Worm (Caenorhabditis elegans) whole organism, L4 larva: ENCODE results near the gene rps-4.

Source experiments
- D1046.2 ChIP-seq: fragments of 200-800 bp; sonication (Bioruptor generic); IDR thresholded peaks from 2 replicates; pipeline ENCODE4 v1.3.6; 2022; ENCODE audit warnings: missing genetic modification characterization, missing compliant biosample characterization
- F26F4.8 ChIP-seq: fragments of 200-800 bp; sonication (Bioruptor generic); conservative IDR thresholded peaks from 2 replicates; pipeline ENCODE4 v1.3.6; 2022; ENCODE audit warnings: missing genetic modification characterization, missing compliant biosample characterization
- F37D6.2 ChIP-seq: sonication (generic microtip); optimal IDR thresholded peaks from 2 replicates; lab custom pipeline; 2016; ENCODE audit warnings: mild to moderate bottlenecking, missing genetic modification characterization, missing compliant biosample characterization
- F49E8.2 ChIP-seq: sonication (generic microtip); optimal IDR thresholded peaks from 2 replicates; lab custom pipeline; 2016; ENCODE audit warnings: missing compliant biosample characterization, mild to moderate bottlenecking, missing genetic modification characterization, borderline replicate concordance
- Y48G9A.11 ChIP-seq: fragments of 200-800 bp; sonication (Bioruptor generic); IDR thresholded peaks from 2 replicates; pipeline ENCODE4 v1.3.6; 2022; ENCODE audit warnings: missing genetic modification reagents, missing genetic modification characterization, missing compliant biosample characterization
- Y75B8A.6 ChIP-seq: fragments of 200-800 bp; sonication (Bioruptor generic); IDR thresholded peaks from 2 replicates; pipeline ENCODE4 v1.3.6; 2022; ENCODE audit warnings: missing genetic modification reagents, missing genetic modification characterization, missing compliant biosample characterization
- ZK337.2 ChIP-seq: fragments of 200-800 bp; sonication (Bioruptor generic); IDR thresholded peaks from 2 replicates; pipeline ENCODE4 v1.3.6; 2022; ENCODE audit warnings: missing genetic modification reagents, missing genetic modification characterization, missing compliant biosample characterization
- ZK546.5 ChIP-seq, 2 experiments: sonication (generic microtip); optimal IDR thresholded peaks; 2 replicates each; lab custom pipeline; 2017; ENCODE audit warnings: missing biosample characterization in 2 of 2, missing genetic modification characterization in 2 of 2
- aha-1 ChIP-seq: fragments of 150-350 bp; peaks from one replicate; lab custom pipeline; 2014; ENCODE audit warnings: missing biosample characterization, missing genetic modification characterization
- aly-2 ChIP-seq: sonication (generic microtip); optimal IDR thresholded peaks from 2 replicates; lab custom pipeline; 2018; ENCODE audit warnings: missing biosample characterization, missing genetic modification characterization
- ama-1 ChIP-seq: fragments of 150-350 bp; optimal IDR thresholded peaks from 2 replicates; lab custom pipeline; 2014; ENCODE audit warnings: inconsistent platforms, mixed read lengths
- arid-1 ChIP-seq: fragments of 200-800 bp; sonication (Bioruptor generic); conservative IDR thresholded peaks from 2 replicates; pipeline ENCODE4 v1.3.6; 2022; ENCODE audit warnings: missing genetic modification reagents, missing genetic modification characterization, missing compliant biosample characterization
- attf-4 ChIP-seq: sonication (generic microtip); optimal IDR thresholded peaks from 3 replicates; lab custom pipeline; 2017; ENCODE audit warnings: missing biosample characterization, missing genetic modification characterization
- ceh-20 ChIP-seq: fragments of 200-800 bp; sonication (Bioruptor generic); IDR thresholded peaks from 2 replicates; pipeline ENCODE4 v1.3.6; 2022; ENCODE audit warnings: missing genetic modification reagents, missing genetic modification characterization, missing compliant biosample characterization
- ceh-32 ChIP-seq: sonication (generic microtip); optimal IDR thresholded peaks from 2 replicates; lab custom pipeline; 2016; ENCODE audit warnings: mild to moderate bottlenecking, missing genetic modification characterization, missing compliant biosample characterization; ENCODE audit not compliant: poor library complexity
- ceh-62 ChIP-seq: sonication (generic microtip); optimal IDR thresholded peaks from 2 replicates; lab custom pipeline; 2017; ENCODE audit warnings: missing biosample characterization, missing genetic modification characterization
- ces-1 ChIP-seq: fragments of 150-350 bp; sonication (generic microtip); optimal IDR thresholded peaks from 4 replicates; lab custom pipeline; 2014; ENCODE audit warnings: missing biosample characterization, missing genetic modification reagents, missing genetic modification characterization
- cey-2 ChIP-seq: sonication (generic microtip); optimal IDR thresholded peaks from 3 replicates; lab custom pipeline; 2017; ENCODE audit warnings: missing genetic modification characterization, mild to moderate bottlenecking, missing compliant biosample characterization, antibody characterized with exemption, borderline replicate concordance; ENCODE audit not compliant: insufficient read depth
- ctbp-1 ChIP-seq: fragments of 200-800 bp; sonication (Bioruptor generic); IDR thresholded peaks from 2 replicates; pipeline ENCODE4 v1.3.6; 2022; ENCODE audit warnings: missing genetic modification reagents, missing genetic modification characterization, missing compliant biosample characterization
- daf-12 ChIP-seq: fragments of 150-350 bp; optimal IDR thresholded peaks from 2 replicates; lab custom pipeline; 2014; ENCODE audit warnings: missing biosample characterization, missing genetic modification reagents, missing genetic modification characterization
- daf-16 ChIP-seq, 3 experiments: sonication (generic microtip); optimal IDR thresholded peaks; 2 replicates each; lab custom pipeline; 2016 to 2017; ENCODE audit warnings: missing genetic modification characterization in 3 of 3, missing genetic modification reagents in 3 of 3, mild to moderate bottlenecking in 2 of 3, missing compliant biosample characterization in 2 of 3, missing biosample characterization in 1 of 3, moderate library complexity in 1 of 3
- daf-19 ChIP-seq: fragments of 200-800 bp; sonication (Bioruptor generic); conservative IDR thresholded peaks from 2 replicates; pipeline ENCODE4 v1.3.6; 2022; ENCODE audit warnings: missing genetic modification characterization, missing compliant biosample characterization
- egl-27 ChIP-seq: sonication (generic microtip); optimal IDR thresholded peaks from 3 replicates; lab custom pipeline; 2017; ENCODE audit warnings: missing biosample characterization, missing genetic modification reagents, missing genetic modification characterization
- hif-1 ChIP-seq, 2 experiments: sonication (generic microtip); optimal IDR thresholded peaks; 2 replicates each; lab custom pipeline; 2016 to 2017; ENCODE audit warnings: missing compliant biosample characterization in 2 of 2, missing genetic modification characterization in 2 of 2, missing genetic modification reagents in 2 of 2, missing genotype in 2 of 2, mild to moderate bottlenecking in 1 of 2
- hlh-11 ChIP-seq: fragments of 200-800 bp; sonication (Bioruptor generic); optimal IDR thresholded peaks from 2 replicates; lab custom pipeline; 2018; ENCODE audit warnings: mild to moderate bottlenecking, missing genetic modification characterization, missing compliant biosample characterization
- hmg-1.1 ChIP-seq: fragments of 200-800 bp; sonication (Bioruptor generic); IDR thresholded peaks from 2 replicates; pipeline ENCODE4 v1.3.6; 2022; ENCODE audit warnings: missing genetic modification reagents, missing genetic modification characterization, missing compliant biosample characterization
- lin-13 ChIP-seq: fragments of 150-350 bp; optimal IDR thresholded peaks from 2 replicates; lab custom pipeline; 2014; ENCODE audit warnings: missing biosample characterization, missing genetic modification reagents, missing genetic modification characterization
- lin-15B ChIP-seq: fragments of 150-350 bp; sonication (generic microtip); optimal IDR thresholded peaks from 3 replicates; lab custom pipeline; 2014; ENCODE audit warnings: missing biosample characterization, missing genetic modification characterization
- lin-38 ChIP-seq: fragments of 200-800 bp; sonication (Bioruptor generic); IDR thresholded peaks from 2 replicates; pipeline ENCODE4 v1.3.6; 2022; ENCODE audit warnings: missing genetic modification reagents, missing genetic modification characterization, missing compliant biosample characterization
- lir-3 ChIP-seq: sonication (generic microtip); optimal IDR thresholded peaks from 2 replicates; lab custom pipeline; 2016; ENCODE audit warnings: mild to moderate bottlenecking, missing genetic modification characterization, missing compliant biosample characterization
- lsy-2 ChIP-seq, 2 experiments: fragments of 150-350 bp in 1 of 2; sonication (generic microtip) in 1 of 2; optimal IDR thresholded peaks; 2 replicates each; lab custom pipeline; 2014 to 2017; ENCODE audit warnings: missing biosample characterization in 2 of 2, missing genetic modification characterization in 2 of 2
- mdl-1 ChIP-seq, 2 experiments: fragments of 150-350 bp in 1 of 2; sonication (generic microtip) in 1 of 2; optimal IDR thresholded peaks; 2 replicates each; lab custom pipeline; 2014 to 2017; ENCODE audit warnings: missing biosample characterization in 2 of 2, missing genetic modification characterization in 2 of 2
- mxl-2 ChIP-seq: fragments of 200-800 bp; sonication (Bioruptor generic); conservative IDR thresholded peaks from 2 replicates; pipeline ENCODE4 v1.3.6; 2022; ENCODE audit warnings: missing genetic modification reagents, missing genetic modification characterization, missing compliant biosample characterization
- mxl-3 ChIP-seq: fragments of 200-800 bp; sonication (Bioruptor generic); optimal IDR thresholded peaks from 2 replicates; lab custom pipeline; 2018; ENCODE audit warnings: mild to moderate bottlenecking, missing genetic modification characterization, missing compliant biosample characterization
- nhr-102 ChIP-seq: sonication (generic microtip); optimal IDR thresholded peaks from 2 replicates; lab custom pipeline; 2016; ENCODE audit warnings: mild to moderate bottlenecking, missing genetic modification characterization, moderate library complexity, missing compliant biosample characterization
- nhr-111 ChIP-seq: fragments of 200-800 bp; sonication (Bioruptor generic); optimal IDR thresholded peaks from 2 replicates; lab custom pipeline; 2018; ENCODE audit warnings: mild to moderate bottlenecking, missing genetic modification characterization, missing compliant biosample characterization
- nhr-48 ChIP-seq: sonication (generic microtip); optimal IDR thresholded peaks from 2 replicates; lab custom pipeline; 2016; ENCODE audit warnings: mild to moderate bottlenecking, missing genetic modification characterization, missing compliant biosample characterization
- pha-4 ChIP-seq, 2 experiments: fragments of 150-350 bp in 1 of 2; fragments of 200-800 bp in 1 of 2; sonication (Bioruptor generic) in 1 of 2; IDR thresholded peaks in 1 of 2; optimal IDR thresholded peaks in 1 of 2; 2 replicates each; pipeline versions ENCODE4 v1.3.6 to Lab custom; 2014 to 2022; ENCODE audit warnings: missing genetic modification characterization in 2 of 2, missing genetic modification reagents in 2 of 2, missing biosample characterization in 1 of 2, missing compliant biosample characterization in 1 of 2
- rbr-2 ChIP-seq: sonication (generic microtip); optimal IDR thresholded peaks from 2 replicates; lab custom pipeline; 2016; ENCODE audit warnings: missing genotype, missing genetic modification characterization, missing compliant biosample characterization
- skn-1 ChIP-seq: fragments of 150-350 bp; optimal IDR thresholded peaks from 2 replicates; lab custom pipeline; 2014; ENCODE audit warnings: missing biosample characterization, missing genetic modification characterization
- snpc-1.2 ChIP-seq: fragments of 200-800 bp; sonication (Bioruptor generic); IDR thresholded peaks from 2 replicates; pipeline ENCODE4 v1.3.6; 2022; ENCODE audit warnings: missing genetic modification reagents, missing genetic modification characterization, missing compliant biosample characterization
- spr-1 ChIP-seq: sonication (generic microtip); optimal IDR thresholded peaks from 2 replicates; lab custom pipeline; 2016; ENCODE audit warnings: mild to moderate bottlenecking, missing genetic modification characterization, missing compliant biosample characterization
- spr-3 ChIP-seq: fragments of 200-800 bp; sonication (Bioruptor generic); optimal IDR thresholded peaks from 2 replicates; lab custom pipeline; 2018; ENCODE audit warnings: mild to moderate bottlenecking, missing genetic modification characterization, missing compliant biosample characterization
- unc-130 ChIP-seq: sonication (generic microtip); optimal IDR thresholded peaks from 2 replicates; lab custom pipeline; 2016; ENCODE audit warnings: missing genetic modification reagents, missing genetic modification characterization, missing compliant biosample characterization
- vab-7 ChIP-seq: fragments of 200-800 bp; sonication (Bioruptor generic); IDR thresholded peaks from 2 replicates; pipeline ENCODE4 v1.3.6; 2022; ENCODE audit warnings: missing genetic modification reagents, missing genetic modification characterization, missing compliant biosample characterization
- zfp-2 ChIP-seq: sonication (generic microtip); optimal IDR thresholded peaks from 2 replicates; lab custom pipeline; 2016; ENCODE audit warnings: mild to moderate bottlenecking, missing genetic modification characterization, missing compliant biosample characterization
- zip-11 ChIP-seq: fragments of 200-800 bp; sonication (Bioruptor generic); IDR thresholded peaks from 2 replicates; pipeline ENCODE4 v1.3.6; 2022; ENCODE audit warnings: missing genetic modification characterization, missing compliant biosample characterization
- zip-2 ChIP-seq: fragments of 150-350 bp; optimal IDR thresholded peaks from 2 replicates; lab custom pipeline; 2014; ENCODE audit warnings: missing biosample characterization, missing genetic modification characterization
- ztf-11 ChIP-seq: fragments of 150-350 bp; optimal IDR thresholded peaks from 2 replicates; lab custom pipeline; 2014; ENCODE audit warnings: missing biosample characterization, missing genetic modification characterization

Gene rps-4

ce11 chrIV:7084632-7085160, at the start of gene rps-4 (continued):
- TF ChIP-seq pha-4 (GFP tag; IDR thresholded peaks at IDR 0.05; lab: Robert Waterston, UW) (peak; percentile 68), pha-4 (tag; optimal IDR thresholded peaks at IDR 0.05; lab: Kevin White, UChicago) (peak; percentile 62), F26F4.8 (GFP tag; lab: Robert Waterston, UW) (no peak), nhr-48 (tag; lab: Kevin White, UChicago) (peak; percentile 53), nhr-102 (peak; percentile 61), ZK337.2 (GFP tag; lab: Robert Waterston, UW) (0 out of 2 replicates have a peak, but pooled peaks have one; percentile 38), D1046.2 (0 out of 2 replicates have a peak, but pooled peaks have one; percentile 36), ceh-62 (no peak), vab-7 (GFP tag; lab: Robert Waterston, UW) (peak; percentile 50; the same call in 1 of the 2 replicates), aly-2 (tag; lab: Kevin White, UChicago) (no peak), F37D6.2 (tag; lab: Kevin White, UChicago) (peak; percentile 59), rbr-2 (tag; lab: Kevin White, UChicago) (peak; percentile 75), ces-1 (GFP tag; lab: Kevin White, UChicago) (no peak), hif-1 (tag; optimal IDR thresholded peaks at IDR 0.05; lab: Kevin White, UChicago) (peak in 1 of 2 experiments; percentile 67), daf-19 (0 out of 2 replicates have a peak, but pooled peaks have one; percentile 64), mxl-2 (no peak), aha-1 (peak; percentile 97), F49E8.2 (tag; lab: Kevin White, UChicago) (no peak), lin-15B (peak; percentile 74), unc-130 (GFP tag; lab: Kevin White, UChicago) (peak; percentile 42), skn-1 (tag; lab: Kevin White, UChicago) (no peak), ztf-11 (tag; lab: Kevin White, UChicago) (no peak), mdl-1 (tag; optimal IDR thresholded peaks at IDR 0.05; lab: Kevin White, UChicago) (peak in 1 of 2 experiments; percentile 57), spr-3 (GFP tag; lab: Kevin White, UChicago) (no peak), arid-1 (GFP tag; lab: Robert Waterston, UW) (peak; percentile 58; the same call in 1 of the 2 replicates), ceh-32 (no peak), hmg-1.1 (GFP tag; lab: Robert Waterston, UW) (no peak; the same call in 1 of the 2 replicates), Y75B8A.6 (no peak), hlh-11 (tag; lab: Kevin White, UChicago) (peak; percentile 91), nhr-111 (GFP tag; lab: Kevin White, UChicago) (no peak), cey-2 (tag; lab: Kevin White, UChicago) (no peak), lin-13 (GFP tag; lab: Kevin White, UChicago) (peak; percentile 65), zfp-2 (peak; percentile 51), daf-12 (tag; lab: Kevin White, UChicago) (no peak), snpc-1.2 (GFP tag; lab: Robert Waterston, UW) (peak; percentile 74), lir-3 (tag; lab: Kevin White, UChicago) (no peak), zip-2 (tag; lab: Kevin White, UChicago) (no peak), attf-4 (tag; lab: Kevin White, UChicago) (no peak), daf-16 (GFP tag; optimal IDR thresholded peaks at IDR 0.05; lab: Kevin White, UChicago) (peak in 1 of 2 experiments; percentile 43), daf-16 (tag; optimal IDR thresholded peaks at IDR 0.05; lab: Kevin White, UChicago) (peak; percentile 92), ama-1 (lab: Kevin White, UChicago) (peak; percentile 43), zip-11 (GFP tag; lab: Robert Waterston, UW) (no peak), egl-27 (tag; lab: Kevin White, UChicago) (no peak), lin-38 (GFP tag; lab: Robert Waterston, UW) (peak; percentile 97), ZK546.5 (tag; optimal IDR thresholded peaks at IDR 0.05; lab: Kevin White, UChicago) (no peak), ctbp-1 (GFP tag; lab: Robert Waterston, UW) (no peak), mxl-3 (GFP tag; lab: Kevin White, UChicago) (peak; percentile 44), ceh-20 (GFP tag; lab: Robert Waterston, UW) (peak; percentile 79), lsy-2 (tag; optimal IDR thresholded peaks at IDR 0.05; lab: Kevin White, UChicago) (peak in 1 of 2 experiments; percentile 93), Y48G9A.11 (GFP tag; lab: Robert Waterston, UW) (0 out of 2 replicates have a peak, but pooled peaks have one; percentile 46), spr-1 (tag; lab: Kevin White, UChicago) (peak; percentile 65)
